Fruit fly (Drosophila melanogaster) S2 (cell line): Measurements from ENCODE around the gene CG31388.

Source experiments
- CG8478 ChIP-seq: fragments of >200 bp; optimal IDR thresholded peaks from 2 replicates; lab custom pipeline; 2018
- CTCF ChIP-seq, 2 experiments: fragments of >200 bp; optimal IDR thresholded peaks; 2 replicates each; lab custom pipeline; 2018

DNA sequence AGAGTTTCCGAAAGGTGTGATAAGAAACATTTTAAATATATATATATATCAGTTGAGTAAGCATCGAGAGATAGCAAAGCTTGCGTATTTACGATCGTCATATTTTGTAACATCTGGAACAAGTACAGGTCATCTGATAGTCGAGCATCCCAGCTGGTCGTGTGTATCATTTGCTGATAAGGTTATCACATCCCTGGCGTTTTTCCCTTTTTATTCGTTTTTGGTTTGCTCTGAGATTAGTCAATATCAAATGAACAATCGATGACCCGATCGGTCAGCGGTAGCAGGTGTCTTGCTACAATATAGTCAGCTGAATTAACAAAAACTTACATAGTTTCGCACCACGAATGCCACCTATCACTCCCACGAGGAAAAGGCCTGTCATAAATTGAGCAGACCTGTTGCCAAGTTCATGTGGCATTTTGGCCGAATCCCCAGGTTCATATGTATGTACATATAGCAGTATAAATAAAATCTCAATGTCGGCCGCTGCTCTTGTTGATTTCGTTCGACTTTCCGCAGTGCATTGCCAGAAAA, 36.7 kb upstream of the CG31388 start:
- TF ChIP-seq CG8478 (lab: Kevin White, UChicago) (no peak), CTCF (optimal IDR thresholded peaks at IDR 0.05; lab: Kevin White, UChicago) (no peak)
